Fruit fly (Drosophila melanogaster): ENCODE data around the gene fiz.

fiz gene

DNA sequence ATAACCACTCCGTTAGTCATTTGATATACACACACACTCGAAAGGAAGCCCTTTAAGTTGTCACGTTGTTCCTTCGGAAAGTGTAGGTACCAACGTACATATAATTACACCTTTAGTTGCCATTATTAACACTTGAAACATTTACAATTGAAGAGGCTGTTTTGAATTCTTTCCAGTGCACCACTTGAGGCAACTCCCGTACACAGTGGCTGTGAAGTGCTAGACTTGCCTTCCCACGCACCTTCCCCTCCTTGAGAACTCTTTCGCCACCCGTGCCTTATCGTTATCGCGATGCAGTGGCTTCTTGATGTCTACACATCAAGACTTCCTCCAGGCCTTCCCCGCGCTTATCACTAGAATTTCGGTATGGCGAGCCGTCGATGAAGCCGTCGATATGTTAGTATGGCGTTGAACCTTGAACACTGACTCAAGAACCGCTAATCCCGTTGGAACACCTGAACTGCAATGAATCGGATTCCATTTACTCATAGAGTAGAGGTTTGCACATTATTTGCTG, 41.9 kb upstream of the fiz start:
- TF ChIP-seq pan (optimal IDR thresholded peaks at IDR 0.05) (no peak), CG9705 (GFP tag; optimal IDR thresholded peaks at IDR 0.05) (no peak), HLH106 (tag; optimal IDR thresholded peaks at IDR 0.05) (no peak), CrebA (GFP tag; optimal IDR thresholded peaks at IDR 0.05; ENCODE audit: borderline replicate concordance) (no peak), Sp1 (GFP tag; optimal IDR thresholded peaks at IDR 0.05) (no peak), dmrt93B (GFP tag; optimal IDR thresholded peaks at IDR 0.05) (no peak), sage (GFP tag; optimal IDR thresholded peaks at IDR 0.05) (no peak), dl (GFP tag; optimal IDR thresholded peaks at IDR 0.05; ENCODE audit: insufficient read depth in 1 of 2, partially characterized antibody in 2 of 2) (peak in 1 of 2 experiments; percentile 26), Myc (optimal IDR thresholded peaks at IDR 0.05) (no peak), Hr78 (GFP tag; optimal IDR thresholded peaks at IDR 0.05) (no peak), Vsx2 (GFP tag; optimal IDR thresholded peaks at IDR 0.05; ENCODE audit: partially characterized antibody) (no peak), usp (GFP tag; optimal IDR thresholded peaks at IDR 0.05) (no peak), br (GFP tag; optimal IDR thresholded peaks at IDR 0.05) (peak; percentile 25), GATAd (GFP tag; optimal IDR thresholded peaks at IDR 0.05) (no peak), Rel (GFP tag; optimal IDR thresholded peaks at IDR 0.05) (no peak), Rel (tag; optimal IDR thresholded peaks at IDR 0.05) (peak; percentile 100), Hnf4 (GFP tag; optimal IDR thresholded peaks at IDR 0.05) (peak; percentile 54), OdsH (GFP tag; optimal IDR thresholded peaks at IDR 0.05) (no peak), Hr83 (GFP tag; optimal IDR thresholded peaks at IDR 0.05; ENCODE audit: poor library complexity, severe bottlenecking) (no peak), Mio (GFP tag; optimal IDR thresholded peaks at IDR 0.05) (no peak), Jra (GFP tag; optimal IDR thresholded peaks at IDR 0.05) (no peak), foxo (GFP tag; optimal IDR thresholded peaks at IDR 0.05) (no peak)

DNA sequence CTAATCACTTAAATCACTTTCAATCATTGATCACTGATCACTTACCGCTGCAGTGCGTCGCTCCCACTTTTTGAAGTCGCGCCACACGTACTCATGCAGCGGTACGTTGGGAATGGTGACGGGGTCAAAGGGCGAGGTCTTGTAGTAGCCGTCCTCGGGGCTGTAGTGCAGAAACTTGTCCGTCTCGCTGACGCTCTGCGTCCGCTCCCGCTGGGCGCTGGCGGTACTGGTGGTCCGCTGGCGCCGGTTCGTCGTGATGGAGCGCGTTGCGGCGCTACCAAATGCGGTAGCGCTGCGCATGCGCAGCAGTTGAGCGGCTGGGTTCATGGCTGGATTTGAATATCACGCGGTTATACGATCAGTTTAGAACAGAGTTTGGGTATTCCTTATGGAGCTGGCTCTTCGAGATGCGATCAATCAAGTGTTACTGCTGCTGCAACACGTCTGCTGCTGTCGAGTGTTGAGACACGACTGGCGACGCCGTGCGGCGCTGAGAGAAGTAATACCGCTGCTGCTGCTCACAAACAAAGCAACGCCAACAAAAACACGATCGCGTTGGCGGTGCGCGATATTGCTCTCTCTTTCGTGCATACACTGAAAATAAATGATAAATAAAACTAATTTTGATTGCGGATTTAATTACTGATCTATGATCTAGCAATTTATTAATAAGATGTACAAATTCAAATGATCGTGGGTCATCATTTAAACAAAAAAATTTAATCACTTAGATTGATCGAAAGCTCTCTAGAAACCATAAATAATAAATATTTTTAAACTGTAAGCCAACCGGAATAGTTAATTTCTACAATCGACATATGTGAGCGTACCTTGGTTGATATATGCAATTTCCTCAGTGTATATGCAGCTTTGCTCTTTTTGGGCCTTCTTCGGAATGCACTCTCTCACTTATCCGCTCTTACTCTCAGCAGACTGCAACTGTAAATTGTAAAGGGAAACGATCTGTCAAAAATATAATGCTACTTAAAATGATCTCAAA, 41.1 kb upstream of the fiz start:
- peak; percentile 70 for TF ChIP-seq Vsx2 (GFP tag; optimal IDR thresholded peaks at IDR 0.05; ENCODE audit: partially characterized antibody)
- peak; percentile 99 for TF ChIP-seq HLH106 (tag; optimal IDR thresholded peaks at IDR 0.05)
- TF ChIP-seq woc (GFP tag; optimal IDR thresholded peaks at IDR 0.05) = peak; percentile 97
- peak; percentile 98 for TF ChIP-seq h (GFP tag; optimal IDR thresholded peaks at IDR 0.05)
- TF ChIP-seq Hnf4 (GFP tag; optimal IDR thresholded peaks at IDR 0.05) = peak; percentile 95
- TF ChIP-seq br (GFP tag; optimal IDR thresholded peaks at IDR 0.05) = peak; percentile 97
- peak; percentile 99 for TF ChIP-seq Sp1 (GFP tag; optimal IDR thresholded peaks at IDR 0.05)
- TF ChIP-seq Abd-B (GFP tag; optimal IDR thresholded peaks at IDR 0.05) = no peak
- no peak for TF ChIP-seq usp (GFP tag; optimal IDR thresholded peaks at IDR 0.05)
- TF ChIP-seq OdsH (GFP tag; optimal IDR thresholded peaks at IDR 0.05) = peak; percentile 97
- TF ChIP-seq CG32264 (GFP tag; optimal IDR thresholded peaks at IDR 0.05) = peak; percentile 89
- TF ChIP-seq pan (optimal IDR thresholded peaks at IDR 0.05) = no peak
- peak; percentile 94 for TF ChIP-seq Dfd (GFP tag; optimal IDR thresholded peaks at IDR 0.05)
- no peak for TF ChIP-seq Myc (optimal IDR thresholded peaks at IDR 0.05)
- peak; percentile 88 for TF ChIP-seq dsf (GFP tag; optimal IDR thresholded peaks at IDR 0.05; ENCODE audit: borderline replicate concordance)
- no peak for TF ChIP-seq lola (GFP tag; optimal IDR thresholded peaks at IDR 0.05)
- TF ChIP-seq dl (GFP tag; optimal IDR thresholded peaks at IDR 0.05; ENCODE audit: insufficient read depth in 1 of 2, partially characterized antibody in 2 of 2) = peak in 1 of 2 experiments; percentile 27
- peak; percentile 52 to 98 for TF ChIP-seq foxo (GFP tag; optimal IDR thresholded peaks at IDR 0.05)
- peak; percentile 54 for TF ChIP-seq Dif (GFP tag; optimal IDR thresholded peaks at IDR 0.05; ENCODE audit: partially characterized antibody)
- TF ChIP-seq sage (GFP tag; optimal IDR thresholded peaks at IDR 0.05) = peak; percentile 94
- peak; percentile 97 for TF ChIP-seq ey (GFP tag; optimal IDR thresholded peaks at IDR 0.05)
- TF ChIP-seq sv (GFP tag; optimal IDR thresholded peaks at IDR 0.05) = peak; percentile 89
- no peak for TF ChIP-seq N (GFP tag; optimal IDR thresholded peaks at IDR 0.05)
- no peak for TF ChIP-seq Hr78 (GFP tag; optimal IDR thresholded peaks at IDR 0.05)
- peak; percentile 93 for TF ChIP-seq brk (GFP tag; optimal IDR thresholded peaks at IDR 0.05)
- peak; percentile 38 for TF ChIP-seq jim (GFP tag; optimal IDR thresholded peaks at IDR 0.05)
- TF ChIP-seq psq (GFP tag; optimal IDR thresholded peaks at IDR 0.05) = peak; percentile 97
- peak; percentile 99 for TF ChIP-seq dmrt93B (GFP tag; optimal IDR thresholded peaks at IDR 0.05)
- peak; percentile 90 for TF ChIP-seq GATAd (GFP tag; optimal IDR thresholded peaks at IDR 0.05)
- TF ChIP-seq Jra (GFP tag; optimal IDR thresholded peaks at IDR 0.05) = peak; percentile 93
- peak; percentile 66 for TF ChIP-seq Mio (GFP tag; optimal IDR thresholded peaks at IDR 0.05)
- peak; percentile 98 for TF ChIP-seq rgr (GFP tag; optimal IDR thresholded peaks at IDR 0.05)
- TF ChIP-seq tai (GFP tag; optimal IDR thresholded peaks at IDR 0.05) = peak; percentile 93
- peak; percentile 74 for TF ChIP-seq Rel (GFP tag; optimal IDR thresholded peaks at IDR 0.05)
- TF ChIP-seq Rel (tag; optimal IDR thresholded peaks at IDR 0.05) = peak; percentile 83
- peak; percentile 98 for TF ChIP-seq fru (GFP tag; optimal IDR thresholded peaks at IDR 0.05)
- TF ChIP-seq CrebA (GFP tag; optimal IDR thresholded peaks at IDR 0.05; ENCODE audit: borderline replicate concordance) = peak; percentile 89
- peak; percentile 97 for TF ChIP-seq CG9705 (GFP tag; optimal IDR thresholded peaks at IDR 0.05)
- TF ChIP-seq Hr83 (GFP tag; optimal IDR thresholded peaks at IDR 0.05; ENCODE audit: poor library complexity, severe bottlenecking) = no peak
